Fruit fly (Drosophila melanogaster): ENCODE data around the gene Mpi.
A peak's percentile ranks its signal among the peaks of the same experiment; 100 is the strongest.

Mpi gene

dm6 chr3R:9808946-9809545 is 49.6 kb downstream of the Mpi start, which contains the start of gene FBXO11 (continued):
- TF ChIP-seq CG10147 (GFP tag; optimal IDR thresholded peaks at IDR 0.05) (no peak), luna (GFP tag; optimal IDR thresholded peaks at IDR 0.05) (no peak), CG9215 (GFP tag; IDR thresholded peaks at IDR 0.05) (no peak), CG42726 (GFP tag; IDR thresholded peaks at IDR 0.05; ENCODE audit: partially characterized antibody) (no peak), Xrp1 (GFP tag; IDR thresholded peaks at IDR 0.05) (no peak), pfk (GFP tag; optimal IDR thresholded peaks at IDR 0.05) (no peak), D (optimal IDR thresholded peaks at IDR 0.05) (peak; percentile 96), D (GFP tag; optimal IDR thresholded peaks at IDR 0.05) (peak; percentile 61), TFAM (GFP tag; optimal IDR thresholded peaks at IDR 0.05) (no peak), gsb (GFP tag; IDR thresholded peaks at IDR 0.05) (no peak), sens (GFP tag) (peak; percentile 78), repo (GFP tag; optimal IDR thresholded peaks at IDR 0.05) (peak; percentile 6), tio (GFP tag; optimal IDR thresholded peaks at IDR 0.05) (no peak), CG1832 (GFP tag; optimal IDR thresholded peaks at IDR 0.05) (peak; percentile 93), pnt (GFP tag; optimal IDR thresholded peaks at IDR 0.05) (no peak), dan (GFP tag; IDR thresholded peaks at IDR 0.05) (no peak), nom (GFP tag; optimal IDR thresholded peaks at IDR 0.05) (peak; percentile 90), Nf-YC (tag; optimal IDR thresholded peaks at IDR 0.05) (peak; percentile 90), bab2 (GFP tag; optimal IDR thresholded peaks at IDR 0.05) (no peak), CG8924 (tag; optimal IDR thresholded peaks at IDR 0.05) (peak; percentile 89), Hey (tag; optimal IDR thresholded peaks at IDR 0.05) (no peak), CG4820 (GFP tag; optimal IDR thresholded peaks at IDR 0.05) (no peak), sim (GFP tag; IDR thresholded peaks at IDR 0.05) (no peak), CG12299 (tag; optimal IDR thresholded peaks at IDR 0.05) (no peak), so (GFP tag; IDR thresholded peaks at IDR 0.05) (no peak), stc (GFP tag; IDR thresholded peaks at IDR 0.05) (no peak), p53 (GFP tag; optimal IDR thresholded peaks at IDR 0.05) (no peak), CG7963 (GFP tag; IDR thresholded peaks at IDR 0.05; ENCODE audit: partially characterized antibody) (no peak), caup (GFP tag; optimal IDR thresholded peaks at IDR 0.05; ENCODE audit: severe bottlenecking) (peak; percentile 15), HLH4C (GFP tag; IDR thresholded peaks at IDR 0.05; ENCODE audit: partially characterized antibody) (peak; percentile 52; the same call in 2 of the 3 replicates), psq (GFP tag; optimal IDR thresholded peaks at IDR 0.05) (peak; percentile 100), Rx (GFP tag; IDR thresholded peaks at IDR 0.05) (no peak), Mes4 (GFP tag; optimal IDR thresholded peaks at IDR 0.05) (no peak), esg (GFP tag; conservative IDR thresholded peaks at IDR 0.05) (no peak), CG9437 (GFP tag; optimal IDR thresholded peaks at IDR 0.05) (no peak), Ets65A (GFP tag) (no peak), pho (GFP tag; optimal IDR thresholded peaks at IDR 0.05) (no peak), dimm (GFP tag; IDR thresholded peaks at IDR 0.05) (no peak), CG6854 (GFP tag; optimal IDR thresholded peaks at IDR 0.05) (no peak), CG30020 (tag; optimal IDR thresholded peaks at IDR 0.05) (peak; percentile 30), insv (GFP tag; optimal IDR thresholded peaks at IDR 0.05) (peak in 1 of 2 experiments; percentile 15), bcd (GFP tag; optimal IDR thresholded peaks at IDR 0.05) (no peak), cg (GFP tag; optimal IDR thresholded peaks at IDR 0.05) (peak; percentile 94), ab (GFP tag; optimal IDR thresholded peaks at IDR 0.05) (no peak), CG11504 (tag; optimal IDR thresholded peaks at IDR 0.05) (no peak), usp (GFP tag; optimal IDR thresholded peaks at IDR 0.05) (no peak), shn (GFP tag; optimal IDR thresholded peaks at IDR 0.05) (no peak), Trl (optimal IDR thresholded peaks at IDR 0.05) (no peak), Trl (GFP tag; optimal IDR thresholded peaks at IDR 0.05) (no peak), CG9727 (GFP tag; optimal IDR thresholded peaks at IDR 0.05) (peak; percentile 2), abd-A (tag; optimal IDR thresholded peaks at IDR 0.05) (no peak), crp (GFP tag; optimal IDR thresholded peaks at IDR 0.05) (no peak)

All from whole organism, embryonic.